Fruit fly (Drosophila melanogaster) whole organism, embryonic: ENCODE measurements around the gene CG7101.

Experiments
- CG10147 ChIP-seq: fragments of 200-800 bp; sonication (Bioruptor generic); optimal IDR thresholded peaks from 2 replicates; lab custom pipeline; 2019; ENCODE audit warnings: missing biosample characterization, mild to moderate bottlenecking, missing genetic modification characterization, moderate library complexity
- CG11456 ChIP-seq: fragments of 200-800 bp; sonication (Bioruptor generic); IDR thresholded peaks from 3 replicates; pipeline ENCODE4 v1.3.6; 2022; ENCODE audit warnings: missing biosample characterization, missing genetic modification characterization
- CG12071 ChIP-seq: fragments of 200-800 bp; sonication (Bioruptor generic); optimal IDR thresholded peaks from 3 replicates; lab custom pipeline; 2018; ENCODE audit warnings: missing biosample characterization, mild to moderate bottlenecking, missing genetic modification characterization
- CG12391 ChIP-seq: fragments of 200-800 bp; sonication (Bioruptor generic); optimal IDR thresholded peaks from 3 replicates; lab custom pipeline; 2018; ENCODE audit warnings: missing biosample characterization, mild to moderate bottlenecking, missing genetic modification characterization, moderate library complexity
- CG13775 ChIP-seq: fragments of 200-800 bp; sonication (Bioruptor generic); optimal IDR thresholded peaks from 3 replicates; lab custom pipeline; 2017; ENCODE audit warnings: missing biosample characterization, mild to moderate bottlenecking, missing genetic modification characterization
- CG14441 ChIP-seq: fragments of 200-800 bp; sonication (Bioruptor generic); IDR thresholded peaks from 2 replicates; pipeline ENCODE4 v1.3.6; 2022; ENCODE audit warnings: missing biosample characterization, missing genetic modification characterization
- CG14710 ChIP-seq: fragments of 200-800 bp; sonication (Bioruptor generic); optimal IDR thresholded peaks from 3 replicates; lab custom pipeline; 2019; ENCODE audit warnings: missing biosample characterization, mild to moderate bottlenecking, missing genetic modification characterization, moderate library complexity
- CG1647 ChIP-seq: fragments of 200-800 bp; sonication (Bioruptor generic); optimal IDR thresholded peaks from 3 replicates; lab custom pipeline; 2016; ENCODE audit warnings: missing biosample characterization, missing genetic modification characterization
- CG17829 ChIP-seq: fragments of 200-800 bp; optimal IDR thresholded peaks from 2 replicates; lab custom pipeline; 2019; ENCODE audit warnings: missing biosample characterization, mild to moderate bottlenecking, missing genetic modification characterization, moderate library complexity
- CG17912 ChIP-seq: fragments of 200-800 bp; sonication (Bioruptor generic); optimal IDR thresholded peaks from 2 replicates; lab custom pipeline; 2018; ENCODE audit warnings: missing biosample characterization, mild to moderate bottlenecking, missing genetic modification characterization
- CG2120 ChIP-seq: fragments of 200-800 bp; sonication (Bioruptor generic); optimal IDR thresholded peaks from 3 replicates; lab custom pipeline; 2016; ENCODE audit warnings: missing biosample characterization, missing genetic modification characterization
- CG2712 ChIP-seq: fragments of 200-800 bp; optimal IDR thresholded peaks from 3 replicates; lab custom pipeline; 2019; ENCODE audit warnings: missing biosample characterization, mild to moderate bottlenecking, missing genetic modification characterization, moderate library complexity
- CG32772 ChIP-seq: fragments of 200-800 bp; sonication (Bioruptor generic); IDR thresholded peaks from 2 replicates; pipeline ENCODE4 v1.3.6; 2022; ENCODE audit warnings: missing biosample characterization, missing genetic modification characterization
- CG3847 ChIP-seq: fragments of 200-800 bp; sonication (Bioruptor generic); IDR thresholded peaks from 2 replicates; pipeline ENCODE4 v1.3.6; 2022; ENCODE audit warnings: missing biosample characterization, missing genetic modification characterization
- CG5245 ChIP-seq: fragments of 200-800 bp; sonication (Bioruptor generic); optimal IDR thresholded peaks from 3 replicates; lab custom pipeline; 2016; ENCODE audit warnings: missing biosample characterization, missing genetic modification characterization
- CG6654 ChIP-seq: fragments of 200-800 bp; sonication (Bioruptor generic); optimal IDR thresholded peaks from 2 replicates; lab custom pipeline; 2017; ENCODE audit warnings: missing biosample characterization, mild to moderate bottlenecking, missing genetic modification characterization
- CG6689 ChIP-seq: fragments of 200-800 bp; sonication (Bioruptor generic); IDR thresholded peaks from 2 replicates; pipeline ENCODE4 v1.3.6; 2022; ENCODE audit warnings: missing biosample characterization, missing genetic modification characterization
- CG6813 ChIP-seq: fragments of 200-800 bp; sonication (Bioruptor generic); optimal IDR thresholded peaks from 2 replicates; lab custom pipeline; 2017; ENCODE audit warnings: missing biosample characterization, missing genetic modification characterization, mild to moderate bottlenecking, moderate library complexity, missing genetic modification reagents
- CG7556 ChIP-seq: fragments of 200-800 bp; sonication (Bioruptor generic); optimal IDR thresholded peaks from 2 replicates; lab custom pipeline; 2017; ENCODE audit warnings: missing biosample characterization, mild to moderate bottlenecking, missing genetic modification characterization
- CG7987 ChIP-seq: fragments of 200-800 bp; sonication (Bioruptor generic); optimal IDR thresholded peaks from 2 replicates; lab custom pipeline; 2018; ENCODE audit warnings: missing biosample characterization, mild to moderate bottlenecking, missing genetic modification characterization, moderate library complexity
- CoRest ChIP-seq: fragments of 200-800 bp; sonication (Bioruptor generic); optimal IDR thresholded peaks from 3 replicates; lab custom pipeline; 2018; ENCODE audit warnings: missing biosample characterization, mild to moderate bottlenecking, missing genetic modification characterization, moderate library complexity
- Dad ChIP-seq: fragments of 200-800 bp; sonication (Bioruptor generic); optimal IDR thresholded peaks from 3 replicates; lab custom pipeline; 2016; ENCODE audit warnings: missing biosample characterization, missing genetic modification characterization
- E2f1 ChIP-seq: fragments of 200-800 bp; sonication (Bioruptor generic); IDR thresholded peaks from 2 replicates; pipeline ENCODE4 v1.3.6; 2022; ENCODE audit warnings: missing biosample characterization, missing genetic modification characterization
- E2f2 ChIP-seq: fragments of 200-800 bp; sonication (Bioruptor generic); IDR thresholded peaks from 2 replicates; pipeline ENCODE4 v1.3.6; 2022; ENCODE audit warnings: missing biosample characterization, missing genetic modification characterization
- H2.0 ChIP-seq: fragments of 200-800 bp; sonication (Bioruptor generic); IDR thresholded peaks from 2 replicates; pipeline ENCODE4 v1.3.6; 2022; ENCODE audit warnings: missing biosample characterization, missing genetic modification characterization
- HLH54F ChIP-seq: fragments of 200-800 bp; sonication (Bioruptor generic); optimal IDR thresholded peaks from 3 replicates; lab custom pipeline; 2016; ENCODE audit warnings: missing biosample characterization, missing genetic modification characterization
- Hr78 ChIP-seq, 2 experiments: fragments of 200-800 bp in 1 of 2; fragments of >200 bp in 1 of 2; sonication (Bioruptor generic) in 1 of 2; optimal IDR thresholded peaks; 2 replicates each; lab custom pipeline; 2017 to 2019; ENCODE audit warnings: missing biosample characterization in 2 of 2, missing genetic modification characterization in 2 of 2, mild to moderate bottlenecking in 1 of 2, moderate library complexity in 1 of 2
- Lpt ChIP-seq: fragments of >200 bp; optimal IDR thresholded peaks from 2 replicates; lab custom pipeline; 2018; ENCODE audit warnings: missing biosample characterization, missing genetic modification characterization
- Med ChIP-seq: fragments of 200-800 bp; sonication (Bioruptor generic); peaks from one replicate; lab custom pipeline; 2016; ENCODE audit warnings: missing biosample characterization, missing genetic modification characterization, mild to moderate bottlenecking, inconsistent platforms, moderate library complexity
- Oaz ChIP-seq: fragments of 200-800 bp; sonication (Bioruptor generic); IDR thresholded peaks from 2 replicates; pipeline ENCODE4 v1.3.6; 2022; ENCODE audit warnings: missing biosample characterization, missing genetic modification characterization
- Rx ChIP-seq: fragments of 200-800 bp; sonication (Bioruptor generic); IDR thresholded peaks from 2 replicates; pipeline ENCODE4 v1.3.6; 2022; ENCODE audit warnings: missing biosample characterization, missing genetic modification characterization
- Sox102F ChIP-seq: fragments of 200-800 bp; sonication (Bioruptor generic); optimal IDR thresholded peaks from 2 replicates; lab custom pipeline; 2018; ENCODE audit warnings: missing biosample characterization, mild to moderate bottlenecking, missing genetic modification characterization, moderate library complexity
- ap ChIP-seq: fragments of 200-800 bp; sonication (Bioruptor generic); IDR thresholded peaks from 2 replicates; pipeline ENCODE4 v1.3.6; 2022; ENCODE audit warnings: missing biosample characterization, missing genetic modification characterization
- chm ChIP-seq: fragments of 200-800 bp; sonication (Bioruptor generic); IDR thresholded peaks from 2 replicates; pipeline ENCODE4 v1.3.6; 2022; ENCODE audit warnings: missing biosample characterization, missing genetic modification characterization
- dm ChIP-seq: fragments of 200-800 bp; sonication (Bioruptor generic); optimal IDR thresholded peaks from 3 replicates; lab custom pipeline; 2016; ENCODE audit warnings: missing biosample characterization, missing genetic modification characterization
- ewg ChIP-seq: fragments of 200-800 bp; sonication (Bioruptor generic); optimal IDR thresholded peaks from 3 replicates; lab custom pipeline; 2017; ENCODE audit warnings: mild to moderate bottlenecking, missing biosample characterization, missing genetic modification reagents, missing genetic modification characterization
- fru ChIP-seq: fragments of >200 bp; optimal IDR thresholded peaks from 2 replicates; lab custom pipeline; 2017
- kay ChIP-seq: fragments of 200-800 bp; sonication (Bioruptor generic); optimal IDR thresholded peaks from 2 replicates; lab custom pipeline; 2016; ENCODE audit warnings: missing biosample characterization, missing genetic modification characterization
- nerfin-1 ChIP-seq: fragments of 200-800 bp; sonication (Bioruptor generic); optimal IDR thresholded peaks from 3 replicates; lab custom pipeline; 2019; ENCODE audit warnings: missing biosample characterization, mild to moderate bottlenecking, missing genetic modification characterization, moderate library complexity
- nom ChIP-seq: fragments of 200-800 bp; sonication (Bioruptor generic); optimal IDR thresholded peaks from 2 replicates; lab custom pipeline; 2017; ENCODE audit warnings: missing biosample characterization, missing genetic modification characterization, mild to moderate bottlenecking, moderate library complexity, missing genetic modification reagents
- pnt ChIP-seq: fragments of 200-800 bp; sonication (Bioruptor generic); optimal IDR thresholded peaks from 3 replicates; lab custom pipeline; 2016; ENCODE audit warnings: missing biosample characterization, missing genetic modification characterization
- salm ChIP-seq: fragments of 200-800 bp; sonication (Bioruptor generic); optimal IDR thresholded peaks from 2 replicates; lab custom pipeline; 2018; ENCODE audit warnings: missing biosample characterization, mild to moderate bottlenecking, missing genetic modification characterization
- sc ChIP-seq, 3 experiments: fragments of >200 bp in 2 of 3; fragments of 200-800 bp in 1 of 3; sonication (Bioruptor generic) in 1 of 3; optimal IDR thresholded peaks; 2 replicates in 2 of 3; 3 replicates in 1 of 3; lab custom pipeline; 2017; ENCODE audit warnings: mild to moderate bottlenecking in 1 of 3, missing biosample characterization in 1 of 3, missing genetic modification characterization in 1 of 3, missing genetic modification reagents in 1 of 3
- sens ChIP-seq: fragments of 200-800 bp; sonication (Bioruptor generic); peaks from one replicate; lab custom pipeline; 2016; ENCODE audit warnings: missing biosample characterization, missing genetic modification characterization
- seq ChIP-seq: fragments of 200-800 bp; sonication (Bioruptor generic); IDR thresholded peaks from 2 replicates; pipeline ENCODE4 v1.3.6; 2022; ENCODE audit warnings: missing biosample characterization, missing genetic modification characterization
- slp2 ChIP-seq: fragments of 200-800 bp; sonication (Bioruptor generic); optimal IDR thresholded peaks from 2 replicates; lab custom pipeline; 2016; ENCODE audit warnings: missing biosample characterization, missing genetic modification characterization
- so ChIP-seq: fragments of 200-800 bp; sonication (Bioruptor generic); IDR thresholded peaks from 3 replicates; pipeline ENCODE4 v1.3.6; 2022; ENCODE audit warnings: missing biosample characterization, missing genetic modification characterization
- ttk ChIP-seq: fragments of 200-800 bp; sonication (Bioruptor generic); IDR thresholded peaks from 2 replicates; pipeline ENCODE4 v2.1.2; 2022; ENCODE audit warnings: missing biosample characterization, missing genetic modification characterization
- zfh1 ChIP-seq: fragments of 200-800 bp; sonication (Bioruptor generic); IDR thresholded peaks from 3 replicates; pipeline ENCODE4 v1.3.6; 2022; ENCODE audit warnings: missing biosample characterization, missing genetic modification characterization

Gene CG7101

dm6 chrX:18869489-18870132, 39.2 kb downstream of the CG7101 start (continued):
- TF ChIP-seq Hr78 (GFP tag; optimal IDR thresholded peaks at IDR 0.05; lab: Kevin White, UChicago), result peak in 1 of 2 experiments; percentile 52
- peak; percentile 40 for TF ChIP-seq CG5245
- TF ChIP-seq CG7556 (GFP tag; lab: Kevin White, UChicago), result peak; percentile 41
- peak; percentile 18 for TF ChIP-seq CG2712
- TF ChIP-seq fru (lab: Kevin White, UChicago), result no peak
- peak; percentile 7 for TF ChIP-seq HLH54F (GFP tag; lab: Kevin White, UChicago)
- TF ChIP-seq CG12071, result peak; percentile 29
- TF ChIP-seq salm (tag; lab: Kevin White, UChicago), result no peak
- TF ChIP-seq CG13775 (GFP tag; lab: Kevin White, UChicago), result peak; percentile 45
- TF ChIP-seq Lpt, result no peak
- TF ChIP-seq CG10147, result peak; percentile 22
- TF ChIP-seq CG7987 (GFP tag; lab: Kevin White, UChicago), result no peak
- TF ChIP-seq zfh1 (GFP tag; lab: Robert Waterston, UW), result peak; percentile 49; the same call in 1 of the 3 replicates
- TF ChIP-seq CG14710 (tag; lab: Kevin White, UChicago), result peak; percentile 14
- TF ChIP-seq chm, result peak; percentile 65; the same call in 1 of the 2 replicates
- peak; percentile 14 for TF ChIP-seq CG6654 (GFP tag; lab: Kevin White, UChicago)
- 0 out of 2 replicates have a peak, but pooled peaks have one; percentile 17 for TF ChIP-seq CG32772 (GFP tag; lab: Robert Waterston, UW)
- TF ChIP-seq CG6689 (GFP tag; lab: Robert Waterston, UW), result peak; percentile 57
- no peak for TF ChIP-seq sc (optimal IDR thresholded peaks at IDR 0.05; lab: Kevin White, UChicago)
- TF ChIP-seq sc (GFP tag; optimal IDR thresholded peaks at IDR 0.05; lab: Kevin White, UChicago), result no peak
- TF ChIP-seq seq (GFP tag; lab: Robert Waterston, UW), result peak; percentile 62
- peak; percentile 47 for TF ChIP-seq kay (GFP tag; lab: Kevin White, UChicago)
- TF ChIP-seq Rx, result peak; percentile 23; the same call in 1 of the 2 replicates
- peak; percentile 31 for TF ChIP-seq CG6813 (GFP tag; lab: Kevin White, UChicago)
- TF ChIP-seq CG1647 (GFP tag; lab: Kevin White, UChicago), result no peak
- TF ChIP-seq ap (GFP tag; lab: Robert Waterston, UW), result peak; percentile 42; the same call in 1 of the 2 replicates
- TF ChIP-seq nerfin-1 (tag; lab: Kevin White, UChicago), result peak; percentile 19
- peak; percentile 61 for TF ChIP-seq Oaz (GFP tag; lab: Robert Waterston, UW)
- TF ChIP-seq slp2 (GFP tag; lab: Kevin White, UChicago), result peak; percentile 35
- peak; percentile 33 for TF ChIP-seq CG12391
- TF ChIP-seq Med (GFP tag; lab: Kevin White, UChicago), result peak; percentile 86
- TF ChIP-seq pnt (GFP tag; lab: Kevin White, UChicago), result peak; percentile 39
- peak; percentile 93 for TF ChIP-seq sens (GFP tag; lab: Kevin White, UChicago)
- peak; percentile 12 for TF ChIP-seq CG17829 (tag; lab: Kevin White, UChicago)
- no peak for TF ChIP-seq dm (GFP tag; lab: Kevin White, UChicago)
- no peak for TF ChIP-seq CG17912 (GFP tag; lab: Kevin White, UChicago)
- TF ChIP-seq E2f2 (GFP tag; lab: Robert Waterston, UW), result peak; percentile 40; the same call in 1 of the 2 replicates
- no peak for TF ChIP-seq Dad
- TF ChIP-seq CG11456, result peak; percentile 77; the same call in 2 of the 3 replicates
- TF ChIP-seq E2f1 (GFP tag; lab: Robert Waterston, UW), result peak; percentile 41; the same call in 1 of the 2 replicates
- TF ChIP-seq ttk (GFP tag; lab: Robert Waterston, UW), result peak; percentile 44; the same call in 1 of the 2 replicates
- peak; percentile 57 for TF ChIP-seq Sox102F
- TF ChIP-seq nom, result peak; percentile 45
- TF ChIP-seq CG14441, result peak; percentile 72
- 0 out of 3 replicates have a peak, but pooled peaks have one; percentile 39 for TF ChIP-seq so
- TF ChIP-seq CG3847 (GFP tag; lab: Robert Waterston, UW), result 0 out of 2 replicates have a peak, but pooled peaks have one; percentile 21
- TF ChIP-seq ewg (GFP tag; lab: Kevin White, UChicago), result peak; percentile 16
- TF ChIP-seq CG2120, result no peak
- TF ChIP-seq H2.0, result peak; percentile 43
- peak; percentile 39 for TF ChIP-seq CoRest (tag; lab: Kevin White, UChicago)
